Fruit fly (Drosophila melanogaster): ENCODE measurements around the gene AnxB10.
A peak's percentile ranks its signal among the peaks of the same experiment; 100 is the strongest.

The AnxB10 gene

dm6 chrX:20173464-20173995 lies at the start of gene AnxB10 (continued):
- TF ChIP-seq Sox102F (GFP tag; optimal IDR thresholded peaks at IDR 0.05) (peak; percentile 71), Gsc (GFP tag; IDR thresholded peaks at IDR 0.05) (no peak), pnt (GFP tag; optimal IDR thresholded peaks at IDR 0.05) (peak; percentile 25), CG13287 (GFP tag; IDR thresholded peaks at IDR 0.05; ENCODE audit: partially characterized antibody) (no peak), CG9437 (GFP tag; optimal IDR thresholded peaks at IDR 0.05) (peak; percentile 49), Oli (tag; optimal IDR thresholded peaks at IDR 0.05) (peak; percentile 69), CG32532 (GFP tag; IDR thresholded peaks at IDR 0.05) (no peak; the same call in 1 of the 2 replicates), CG11696 (GFP tag; IDR thresholded peaks at IDR 0.05) (no peak), CG10321 (GFP tag; IDR thresholded peaks at IDR 0.05) (no peak), ci (GFP tag; IDR thresholded peaks at IDR 0.05) (no peak), CG8290 (GFP tag; optimal IDR thresholded peaks at IDR 0.05) (no peak), CG8290 (tag; optimal IDR thresholded peaks at IDR 0.05) (no peak), CG14860 (GFP tag; IDR thresholded peaks at IDR 0.05; ENCODE audit: partially characterized antibody) (no peak), chif (GFP tag; optimal IDR thresholded peaks at IDR 0.05) (peak; percentile 44 to 57), CG8924 (tag; optimal IDR thresholded peaks at IDR 0.05) (peak; percentile 49), seq (GFP tag; IDR thresholded peaks at IDR 0.05) (0 out of 2 replicates have a peak, but pooled peaks have one; percentile 48), Taf1 (GFP tag; IDR thresholded peaks at IDR 0.05) (no peak), cad (GFP tag; optimal IDR thresholded peaks at IDR 0.05) (no peak), CG6654 (GFP tag; optimal IDR thresholded peaks at IDR 0.05) (peak; percentile 4), trh (GFP tag; optimal IDR thresholded peaks at IDR 0.05) (no peak), tx (GFP tag; optimal IDR thresholded peaks at IDR 0.05) (no peak), Max (GFP tag; optimal IDR thresholded peaks at IDR 0.05) (peak; percentile 54), bbx (GFP tag; IDR thresholded peaks at IDR 0.05; ENCODE audit: partially characterized antibody) (no peak), wek (GFP tag; optimal IDR thresholded peaks at IDR 0.05) (no peak), dan (GFP tag; IDR thresholded peaks at IDR 0.05) (no peak), Dip2 (GFP tag; IDR thresholded peaks at IDR 0.05) (no peak), HLHmδ (GFP tag; optimal IDR thresholded peaks at IDR 0.05) (no peak), CG12155 (GFP tag; optimal IDR thresholded peaks at IDR 0.05) (peak; percentile 43), slou (GFP tag; optimal IDR thresholded peaks at IDR 0.05) (no peak), org-1 (GFP tag; optimal IDR thresholded peaks at IDR 0.05) (peak; percentile 17), CG17829 (tag; optimal IDR thresholded peaks at IDR 0.05) (peak; percentile 58), CG4820 (GFP tag; optimal IDR thresholded peaks at IDR 0.05) (peak; percentile 64), C15 (GFP tag; IDR thresholded peaks at IDR 0.05) (no peak), CG33213 (GFP tag; optimal IDR thresholded peaks at IDR 0.05) (no peak), fu2 (GFP tag; optimal IDR thresholded peaks at IDR 0.05) (no peak), CG9817 (tag; optimal IDR thresholded peaks at IDR 0.05) (no peak), CG4404 (GFP tag; IDR thresholded peaks at IDR 0.05) (0 out of 2 replicates have a peak, but pooled peaks have one; percentile 28), CG1832 (GFP tag; optimal IDR thresholded peaks at IDR 0.05) (no peak), CG7372 (GFP tag; IDR thresholded peaks at IDR 0.05) (no peak), CG1233 (GFP tag; optimal IDR thresholded peaks at IDR 0.05) (peak; percentile 57), CG16815 (GFP tag; optimal IDR thresholded peaks at IDR 0.05) (no peak), eyg (GFP tag; optimal IDR thresholded peaks at IDR 0.05) (no peak), Jarid2 (GFP tag; optimal IDR thresholded peaks at IDR 0.05) (peak; percentile 10), CG13123 (GFP tag; optimal IDR thresholded peaks at IDR 0.05) (no peak), toy (GFP tag; IDR thresholded peaks at IDR 0.05) (no peak), Dfd (GFP tag; optimal IDR thresholded peaks at IDR 0.05) (no peak), Drgx (GFP tag; IDR thresholded peaks at IDR 0.05) (peak; percentile 93), CG13775 (GFP tag; optimal IDR thresholded peaks at IDR 0.05) (peak; percentile 50), tll (GFP tag; optimal IDR thresholded peaks at IDR 0.05) (no peak), Rfx (GFP tag; IDR thresholded peaks at IDR 0.05) (peak; percentile 56), B-H2 (GFP tag; optimal IDR thresholded peaks at IDR 0.05) (no peak), CG42726 (GFP tag; IDR thresholded peaks at IDR 0.05; ENCODE audit: partially characterized antibody) (no peak)

Measured in whole organism, embryonic.